Worm (Caenorhabditis elegans) whole organism, L4/young adult: ENCODE results near the gene C29F7.2.

Experiments used
- W03F9.2 ChIP-seq: fragments of 150-350 bp; optimal IDR thresholded peaks from 2 replicates; lab custom pipeline; 2014; ENCODE audit warnings: missing biosample characterization, missing genetic modification characterization
- dao-5 ChIP-seq: sonication (generic microtip); optimal IDR thresholded peaks from 2 replicates; lab custom pipeline; 2016; ENCODE audit warnings: missing genotype, missing genetic modification characterization, moderate library complexity, missing compliant biosample characterization
- him-1 ChIP-seq: sonication (generic microtip); optimal IDR thresholded peaks from 2 replicates; lab custom pipeline; 2016; ENCODE audit warnings: missing genotype, missing genetic modification reagents, missing genetic modification characterization, missing compliant biosample characterization

ce11 chrX:13366955-13367354, 48.9 kb upstream of the C29F7.2 start:
- TF ChIP-seq W03F9.2 (tag; lab: Kevin White, UChicago) (no peak), dao-5 (no peak), him-1 (tag; lab: Kevin White, UChicago) (no peak)
